Fruit fly (Drosophila melanogaster) whole organism, embryonic: ENCODE measurements around the gene Cyp312a1.

Experiments used
- CG10543 ChIP-seq: fragments of 200-800 bp; sonication (Bioruptor generic); optimal IDR thresholded peaks from 3 replicates; lab custom pipeline; 2017; ENCODE audit warnings: missing biosample characterization, mild to moderate bottlenecking, missing genetic modification characterization, moderate library complexity
- CG10654 ChIP-seq: fragments of 200-800 bp; sonication (Bioruptor generic); optimal IDR thresholded peaks from 2 replicates; lab custom pipeline; 2016; ENCODE audit warnings: missing biosample characterization, missing genetic modification characterization
- CG11085 ChIP-seq: fragments of 200-800 bp; sonication (Bioruptor generic); IDR thresholded peaks from 2 replicates; pipeline ENCODE4 v1.3.6; 2022; ENCODE audit warnings: missing biosample characterization, missing genetic modification characterization
- CG11093 ChIP-seq: fragments of 200-800 bp; sonication (Bioruptor generic); IDR thresholded peaks from 3 replicates; pipeline ENCODE4 v1.3.6; 2022; ENCODE audit warnings: missing biosample characterization, missing genetic modification characterization
- CG11247 ChIP-seq: fragments of 200-800 bp; sonication (Bioruptor generic); IDR thresholded peaks from 2 replicates; pipeline ENCODE4 v1.3.6; 2022; ENCODE audit warnings: missing biosample characterization, missing genetic modification characterization
- CG11398 ChIP-seq: fragments of 200-800 bp; sonication (Bioruptor generic); optimal IDR thresholded peaks from 2 replicates; lab custom pipeline; 2016; ENCODE audit warnings: missing biosample characterization, missing genetic modification characterization
- CG14710 ChIP-seq: fragments of 200-800 bp; sonication (Bioruptor generic); optimal IDR thresholded peaks from 3 replicates; lab custom pipeline; 2019; ENCODE audit warnings: missing biosample characterization, mild to moderate bottlenecking, missing genetic modification characterization, moderate library complexity
- CG14860 ChIP-seq: fragments of 200-800 bp; sonication (Bioruptor generic); IDR thresholded peaks from 3 replicates; pipeline ENCODE4 v1.3.6; 2022; ENCODE audit warnings: missing biosample characterization, missing genetic modification characterization; ENCODE audit not compliant: partially characterized antibody
- CG15269 ChIP-seq: fragments of 200-800 bp; sonication (Bioruptor generic); optimal IDR thresholded peaks from 2 replicates; lab custom pipeline; 2018; ENCODE audit warnings: missing biosample characterization, mild to moderate bottlenecking, missing genetic modification characterization, moderate library complexity
- CG15514 ChIP-seq: fragments of 200-800 bp; sonication (Bioruptor generic); optimal IDR thresholded peaks from 3 replicates; lab custom pipeline; 2017; ENCODE audit warnings: missing biosample characterization, missing genetic modification characterization, mild to moderate bottlenecking, moderate library complexity, missing genetic modification reagents
- CG1792 ChIP-seq: fragments of 200-800 bp; sonication (Bioruptor generic); optimal IDR thresholded peaks from 2 replicates; lab custom pipeline; 2016; ENCODE audit warnings: missing biosample characterization, missing genetic modification characterization
- CG30403 ChIP-seq: fragments of 200-800 bp; sonication (Bioruptor generic); optimal IDR thresholded peaks from 3 replicates; lab custom pipeline; 2016; ENCODE audit warnings: missing biosample characterization, missing genetic modification characterization
- CG30431 ChIP-seq: fragments of 200-800 bp; sonication (Bioruptor generic); optimal IDR thresholded peaks from 2 replicates; lab custom pipeline; 2017; ENCODE audit warnings: missing biosample characterization, missing genetic modification characterization
- CG3065 ChIP-seq: fragments of 200-800 bp; sonication (Bioruptor generic); optimal IDR thresholded peaks from 2 replicates; lab custom pipeline; 2016; ENCODE audit warnings: missing biosample characterization, missing genetic modification characterization
- CG4854 ChIP-seq: fragments of 200-800 bp; sonication (Bioruptor generic); optimal IDR thresholded peaks from 2 replicates; lab custom pipeline; 2016; ENCODE audit warnings: missing biosample characterization, missing genetic modification characterization, inconsistent platforms
- CG5180 ChIP-seq: fragments of 200-800 bp; sonication (Bioruptor generic); optimal IDR thresholded peaks from 3 replicates; lab custom pipeline; 2017; ENCODE audit warnings: missing biosample characterization, missing genetic modification characterization, mild to moderate bottlenecking, moderate library complexity, missing genetic modification reagents
- CG5245 ChIP-seq: fragments of 200-800 bp; sonication (Bioruptor generic); optimal IDR thresholded peaks from 3 replicates; lab custom pipeline; 2016; ENCODE audit warnings: missing biosample characterization, missing genetic modification characterization
- CG7357 ChIP-seq: fragments of 200-800 bp; sonication (Bioruptor generic); IDR thresholded peaks from 3 replicates; pipeline ENCODE4 v1.3.6; 2022; ENCODE audit warnings: missing biosample characterization, missing genetic modification characterization
- CG7839 ChIP-seq: fragments of 200-800 bp; sonication (Bioruptor generic); optimal IDR thresholded peaks from 3 replicates; lab custom pipeline; 2018; ENCODE audit warnings: missing biosample characterization, mild to moderate bottlenecking, missing genetic modification characterization, moderate library complexity
- CG8944 ChIP-seq: fragments of 200-800 bp; sonication (Bioruptor generic); optimal IDR thresholded peaks from 3 replicates; lab custom pipeline; 2016; ENCODE audit warnings: missing biosample characterization, missing genetic modification characterization
- Dad ChIP-seq: fragments of 200-800 bp; sonication (Bioruptor generic); optimal IDR thresholded peaks from 3 replicates; lab custom pipeline; 2016; ENCODE audit warnings: missing biosample characterization, missing genetic modification characterization
- Drgx ChIP-seq: fragments of 200-800 bp; sonication (Bioruptor generic); IDR thresholded peaks from 2 replicates; pipeline ENCODE4 v1.3.6; 2022; ENCODE audit warnings: missing biosample characterization, missing genetic modification characterization
- E2f2 ChIP-seq: fragments of 200-800 bp; sonication (Bioruptor generic); IDR thresholded peaks from 2 replicates; pipeline ENCODE4 v1.3.6; 2022; ENCODE audit warnings: missing biosample characterization, missing genetic modification characterization
- HHEX ChIP-seq: fragments of 200-800 bp; sonication (Bioruptor generic); optimal IDR thresholded peaks from 3 replicates; lab custom pipeline; 2017; ENCODE audit warnings: missing biosample characterization, mild to moderate bottlenecking, missing genetic modification characterization, missing genetic modification reagents
- HLH54F ChIP-seq: fragments of 200-800 bp; sonication (Bioruptor generic); optimal IDR thresholded peaks from 3 replicates; lab custom pipeline; 2016; ENCODE audit warnings: missing biosample characterization, missing genetic modification characterization
- Hsf ChIP-seq: fragments of 200-800 bp; sonication (Bioruptor generic); optimal IDR thresholded peaks from 3 replicates; lab custom pipeline; 2016; ENCODE audit warnings: missing biosample characterization, missing genetic modification characterization
- Nf-YA ChIP-seq: fragments of 200-800 bp; sonication (Bioruptor generic); IDR thresholded peaks from 2 replicates; pipeline ENCODE4 v1.3.6; 2022; ENCODE audit warnings: missing biosample characterization, missing genetic modification characterization
- Sox102F ChIP-seq: fragments of 200-800 bp; sonication (Bioruptor generic); optimal IDR thresholded peaks from 2 replicates; lab custom pipeline; 2018; ENCODE audit warnings: missing biosample characterization, mild to moderate bottlenecking, missing genetic modification characterization, moderate library complexity
- TFAM ChIP-seq: fragments of 200-800 bp; sonication (Bioruptor generic); optimal IDR thresholded peaks from 2 replicates; lab custom pipeline; 2017; ENCODE audit warnings: missing biosample characterization, missing genetic modification characterization, inconsistent platforms
- caup ChIP-seq: fragments of 200-800 bp; sonication (Bioruptor generic); optimal IDR thresholded peaks from 3 replicates; lab custom pipeline; 2017; ENCODE audit warnings: missing biosample characterization, mild to moderate bottlenecking, missing genetic modification characterization, moderate library complexity; ENCODE audit not compliant: severe bottlenecking
- chm ChIP-seq: fragments of 200-800 bp; sonication (Bioruptor generic); IDR thresholded peaks from 2 replicates; pipeline ENCODE4 v1.3.6; 2022; ENCODE audit warnings: missing biosample characterization, missing genetic modification characterization
- crc ChIP-seq: fragments of 200-800 bp; sonication (Bioruptor generic); optimal IDR thresholded peaks from 2 replicates; lab custom pipeline; 2016; ENCODE audit warnings: missing biosample characterization, missing genetic modification characterization
- da ChIP-seq: fragments of 200-800 bp; sonication (Bioruptor generic); optimal IDR thresholded peaks from 2 replicates; lab custom pipeline; 2016; ENCODE audit warnings: missing biosample characterization, missing genetic modification characterization
- dmrt99B ChIP-seq: fragments of 200-800 bp; sonication (Bioruptor generic); optimal IDR thresholded peaks from 2 replicates; lab custom pipeline; 2018; ENCODE audit warnings: missing biosample characterization, mild to moderate bottlenecking, missing genetic modification characterization, moderate library complexity
- esg ChIP-seq: fragments of 200-800 bp; sonication (Bioruptor generic); conservative IDR thresholded peaks from 2 replicates; pipeline ENCODE4 v1.3.6; 2022; ENCODE audit warnings: missing biosample characterization, missing genetic modification characterization
- fd96Cb ChIP-seq: fragments of 200-800 bp; sonication (Bioruptor generic); optimal IDR thresholded peaks from 2 replicates; lab custom pipeline; 2018; ENCODE audit warnings: missing biosample characterization, mild to moderate bottlenecking, missing genetic modification characterization, moderate library complexity
- gt ChIP-seq: fragments of 200-800 bp; sonication (Bioruptor generic); IDR thresholded peaks from 2 replicates; pipeline ENCODE4 v1.3.6; 2022; ENCODE audit warnings: missing biosample characterization, missing genetic modification characterization
- h ChIP-seq: fragments of >200 bp; optimal IDR thresholded peaks from 2 replicates; lab custom pipeline; 2017
- lab ChIP-seq: fragments of 200-800 bp; sonication (Bioruptor generic); optimal IDR thresholded peaks from 3 replicates; lab custom pipeline; 2017; ENCODE audit warnings: missing biosample characterization, missing genetic modification characterization, mild to moderate bottlenecking, moderate library complexity, missing genetic modification reagents
- luna ChIP-seq: fragments of 200-800 bp; sonication (Bioruptor generic); optimal IDR thresholded peaks from 2 replicates; lab custom pipeline; 2016; ENCODE audit warnings: missing biosample characterization, missing genetic modification characterization
- nau ChIP-seq: fragments of 200-800 bp; sonication (Bioruptor generic); optimal IDR thresholded peaks from 3 replicates; lab custom pipeline; 2017; ENCODE audit warnings: missing biosample characterization, mild to moderate bottlenecking, missing genetic modification characterization, missing genetic modification reagents
- nmo ChIP-seq: fragments of 200-800 bp; sonication (Bioruptor generic); optimal IDR thresholded peaks from 2 replicates; lab custom pipeline; 2018; ENCODE audit warnings: missing biosample characterization, mild to moderate bottlenecking, missing genetic modification characterization, moderate library complexity
- org-1 ChIP-seq: fragments of 200-800 bp; sonication (Bioruptor generic); optimal IDR thresholded peaks from 2 replicates; lab custom pipeline; 2017; ENCODE audit warnings: missing biosample characterization, missing genetic modification characterization
- sug ChIP-seq: fragments of 200-800 bp; optimal IDR thresholded peaks from 2 replicates; lab custom pipeline; 2019; ENCODE audit warnings: missing biosample characterization, mild to moderate bottlenecking, missing genetic modification characterization, moderate library complexity
- tgo ChIP-seq: fragments of 200-800 bp; sonication (Bioruptor generic); IDR thresholded peaks from 3 replicates; pipeline ENCODE4 v1.3.6; 2022; ENCODE audit warnings: missing biosample characterization, missing genetic modification characterization
- trem ChIP-seq: fragments of 200-800 bp; optimal IDR thresholded peaks from 3 replicates; lab custom pipeline; 2019; ENCODE audit warnings: missing biosample characterization, mild to moderate bottlenecking, missing genetic modification characterization, moderate library complexity
- zfh1 ChIP-seq: fragments of 200-800 bp; sonication (Bioruptor generic); IDR thresholded peaks from 3 replicates; pipeline ENCODE4 v1.3.6; 2022; ENCODE audit warnings: missing biosample characterization, missing genetic modification characterization

Gene Cyp312a1

DNA sequence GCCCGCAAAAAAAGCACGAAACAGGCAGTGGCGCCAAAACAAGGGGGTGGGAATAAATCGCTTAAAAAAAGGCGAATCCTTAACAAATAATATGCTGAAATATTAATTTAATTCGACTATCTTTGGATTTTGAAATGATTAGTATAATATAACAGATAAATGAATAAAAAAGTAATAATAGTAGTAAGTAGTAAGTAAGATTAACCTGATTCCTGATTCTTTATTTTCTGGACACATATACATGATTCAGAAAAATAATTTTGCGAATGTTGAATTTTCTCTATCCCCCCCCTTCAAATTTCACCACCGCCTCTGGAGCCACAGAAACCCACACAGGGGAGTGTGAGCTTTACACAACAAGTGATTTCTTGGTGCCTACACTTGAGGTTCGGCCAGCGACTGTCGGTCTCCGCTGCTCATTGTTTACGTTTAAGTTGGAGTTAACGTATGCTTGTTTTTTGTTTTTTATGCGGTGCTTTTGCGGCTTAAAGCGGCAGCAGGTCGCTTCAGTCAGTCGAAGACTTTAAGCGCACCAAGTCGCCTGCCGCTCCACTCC lies 16.0 kb upstream of the Cyp312a1 start, which contains the start of gene CG7330 (continued):
- 0 out of 2 replicates have a peak, but pooled peaks have one; percentile 24 for TF ChIP-seq CG11085 (GFP tag; lab: Robert Waterston, UW)
- TF ChIP-seq E2f2 (GFP tag; lab: Robert Waterston, UW): peak; percentile 66
- peak; percentile 92 for TF ChIP-seq esg (GFP tag; lab: Robert Waterston, UW)
- TF ChIP-seq org-1 (GFP tag; lab: Kevin White, UChicago): peak; percentile 93
- peak; percentile 61 for TF ChIP-seq CG14710 (tag; lab: Kevin White, UChicago)
- peak; percentile 90 for TF ChIP-seq caup (GFP tag; lab: Kevin White, UChicago)
- no peak for TF ChIP-seq chm (GFP tag; lab: Robert Waterston, UW)
- peak; percentile 96 for TF ChIP-seq CG30403
- TF ChIP-seq HHEX: peak; percentile 91
- no peak for TF ChIP-seq CG11398 (GFP tag; lab: Kevin White, UChicago)
- peak; percentile 47 for TF ChIP-seq CG3065 (GFP tag; lab: Kevin White, UChicago)
- peak; percentile 92 for TF ChIP-seq nau
- TF ChIP-seq h (lab: Kevin White, UChicago): no peak
- peak; percentile 86 for TF ChIP-seq CG10654
- TF ChIP-seq TFAM (GFP tag; lab: Kevin White, UChicago): peak; percentile 44
- TF ChIP-seq CG5180 (GFP tag; lab: Kevin White, UChicago): peak; percentile 89
- peak; percentile 63 for TF ChIP-seq trem (tag; lab: Kevin White, UChicago)
- TF ChIP-seq crc (GFP tag; lab: Kevin White, UChicago): no peak
- peak; percentile 96 for TF ChIP-seq CG15269
- peak; percentile 77 for TF ChIP-seq Hsf
- TF ChIP-seq CG14860 (GFP tag; lab: Robert Waterston, UW): no peak
- TF ChIP-seq CG7357: peak; percentile 81
- TF ChIP-seq CG10543: peak; percentile 89
- TF ChIP-seq lab (GFP tag; lab: Kevin White, UChicago): peak; percentile 95
- no peak for TF ChIP-seq luna
- peak; percentile 87 for TF ChIP-seq CG11093
- peak; percentile 94 for TF ChIP-seq nmo (GFP tag; lab: Kevin White, UChicago)
- peak; percentile 71 for TF ChIP-seq CG30431 (GFP tag; lab: Kevin White, UChicago)
- TF ChIP-seq gt (GFP tag; lab: Robert Waterston, UW): peak; percentile 42; the same call in 1 of the 2 replicates
- TF ChIP-seq fd96Cb (tag; lab: Kevin White, UChicago): peak; percentile 94
- TF ChIP-seq CG1792 (GFP tag; lab: Kevin White, UChicago): no peak
- TF ChIP-seq dmrt99B (tag; lab: Kevin White, UChicago): peak; percentile 99
- peak; percentile 46 for TF ChIP-seq Dad
- peak; percentile 57; the same call in 2 of the 3 replicates for TF ChIP-seq zfh1 (GFP tag; lab: Robert Waterston, UW)
- peak; percentile 77 for TF ChIP-seq CG11247
- peak; percentile 52; the same call in 1 of the 2 replicates for TF ChIP-seq Nf-YA
- no peak for TF ChIP-seq da (GFP tag; lab: Kevin White, UChicago)
- TF ChIP-seq CG8944 (GFP tag; lab: Kevin White, UChicago): no peak
- peak; percentile 79 for TF ChIP-seq CG15514 (GFP tag; lab: Kevin White, UChicago)
- peak; percentile 95 for TF ChIP-seq Drgx (GFP tag; lab: Robert Waterston, UW)
- TF ChIP-seq CG4854: peak; percentile 63
- TF ChIP-seq HLH54F: peak; percentile 31
- TF ChIP-seq sug: peak; percentile 88
- TF ChIP-seq CG7839: peak; percentile 96
- peak; percentile 78 for TF ChIP-seq CG5245
- TF ChIP-seq tgo (GFP tag; lab: Robert Waterston, UW): peak; percentile 92
- peak; percentile 98 for TF ChIP-seq Sox102F (GFP tag; lab: Kevin White, UChicago)
